Fruit fly (Drosophila melanogaster) whole organism, embryonic: ENCODE measurements around the gene Tnpo-SR.
A peak's percentile ranks its signal among the peaks of the same experiment; 100 is the strongest.

Source experiments
- B-H2 ChIP-seq: fragments of 200-800 bp; sonication (Bioruptor generic); optimal IDR thresholded peaks from 2 replicates; lab custom pipeline; 2018; ENCODE audit warnings: missing biosample characterization, mild to moderate bottlenecking, missing genetic modification characterization
- CG10147 ChIP-seq: fragments of 200-800 bp; sonication (Bioruptor generic); optimal IDR thresholded peaks from 2 replicates; lab custom pipeline; 2019; ENCODE audit warnings: missing biosample characterization, mild to moderate bottlenecking, missing genetic modification characterization, moderate library complexity
- CG10565 ChIP-seq: fragments of 200-800 bp; sonication (Bioruptor generic); optimal IDR thresholded peaks from 3 replicates; lab custom pipeline; 2016; ENCODE audit warnings: missing biosample characterization, mild to moderate bottlenecking, missing genetic modification characterization
- CG11247 ChIP-seq: fragments of 200-800 bp; sonication (Bioruptor generic); IDR thresholded peaks from 2 replicates; pipeline ENCODE4 v1.3.6; 2022; ENCODE audit warnings: missing biosample characterization, missing genetic modification characterization
- CG13424 ChIP-seq: fragments of 200-800 bp; sonication (Bioruptor generic); optimal IDR thresholded peaks from 2 replicates; lab custom pipeline; 2019; ENCODE audit warnings: missing biosample characterization, mild to moderate bottlenecking, missing genetic modification characterization, moderate library complexity
- CG13624 ChIP-seq: fragments of 200-800 bp; sonication (Bioruptor generic); optimal IDR thresholded peaks from 2 replicates; lab custom pipeline; 2016; ENCODE audit warnings: missing biosample characterization, missing genetic modification characterization
- CG1529 ChIP-seq: fragments of 200-800 bp; sonication (Bioruptor generic); optimal IDR thresholded peaks from 3 replicates; lab custom pipeline; 2018; ENCODE audit warnings: missing biosample characterization, missing genetic modification characterization
- CG1792 ChIP-seq: fragments of 200-800 bp; sonication (Bioruptor generic); optimal IDR thresholded peaks from 2 replicates; lab custom pipeline; 2016; ENCODE audit warnings: missing biosample characterization, missing genetic modification characterization
- CG1832 ChIP-seq: fragments of 200-800 bp; sonication (Bioruptor generic); optimal IDR thresholded peaks from 2 replicates; lab custom pipeline; 2017; ENCODE audit warnings: missing biosample characterization, mild to moderate bottlenecking, missing genetic modification characterization, inconsistent platforms
- CG33213 ChIP-seq: fragments of 200-800 bp; sonication (Bioruptor generic); optimal IDR thresholded peaks from 3 replicates; lab custom pipeline; 2016; ENCODE audit warnings: missing biosample characterization, missing genetic modification characterization
- CG3407 ChIP-seq: fragments of 200-800 bp; sonication (Bioruptor generic); optimal IDR thresholded peaks from 2 replicates; lab custom pipeline; 2018; ENCODE audit warnings: missing biosample characterization, mild to moderate bottlenecking, missing genetic modification characterization
- CG3726 ChIP-seq: fragments of 200-800 bp; sonication (Bioruptor generic); IDR thresholded peaks from 3 replicates; pipeline ENCODE4, ENCODE4 v1.3.6; 2022; ENCODE audit warnings: missing biosample characterization, missing genetic modification characterization
- CG4360 ChIP-seq: fragments of 200-800 bp; sonication (Bioruptor generic); IDR thresholded peaks from 2 replicates; pipeline ENCODE4 v1.3.6; 2022; ENCODE audit warnings: missing biosample characterization, missing genetic modification characterization
- CG4820 ChIP-seq: fragments of 200-800 bp; sonication (Bioruptor generic); optimal IDR thresholded peaks from 3 replicates; lab custom pipeline; 2016; ENCODE audit warnings: missing biosample characterization, missing genetic modification characterization
- CG6272 ChIP-seq: fragments of 200-800 bp; sonication (Bioruptor generic); IDR thresholded peaks from 2 replicates; pipeline ENCODE4 v1.3.6; 2022; ENCODE audit warnings: missing biosample characterization, missing genetic modification characterization
- CG6854 ChIP-seq: fragments of 200-800 bp; sonication (Bioruptor generic); optimal IDR thresholded peaks from 3 replicates; lab custom pipeline; 2017; ENCODE audit warnings: missing biosample characterization, mild to moderate bottlenecking, missing genetic modification characterization
- CG8359 ChIP-seq: fragments of 200-800 bp; sonication (Bioruptor generic); optimal IDR thresholded peaks from 2 replicates; lab custom pipeline; 2017; ENCODE audit warnings: missing biosample characterization, mild to moderate bottlenecking, missing genetic modification characterization, borderline replicate concordance
- CG9932 ChIP-seq: fragments of 200-800 bp; sonication (Bioruptor generic); IDR thresholded peaks from 2 replicates; pipeline ENCODE4 v1.3.6; 2022; ENCODE audit warnings: missing biosample characterization, missing genetic modification characterization
- CHES-1-like ChIP-seq: fragments of 200-800 bp; sonication (Bioruptor generic); optimal IDR thresholded peaks from 2 replicates; lab custom pipeline; 2016; ENCODE audit warnings: missing biosample characterization, missing genetic modification characterization
- D19A ChIP-seq: fragments of 200-800 bp; optimal IDR thresholded peaks from 3 replicates; lab custom pipeline; 2019; ENCODE audit warnings: missing biosample characterization, mild to moderate bottlenecking, missing genetic modification characterization, moderate library complexity
- D19B ChIP-seq: fragments of 200-800 bp; sonication (Bioruptor generic); optimal IDR thresholded peaks from 2 replicates; lab custom pipeline; 2017; ENCODE audit warnings: missing biosample characterization, mild to moderate bottlenecking, missing genetic modification characterization
- Ets97D ChIP-seq: fragments of 200-800 bp; sonication (Bioruptor generic); optimal IDR thresholded peaks from 3 replicates; lab custom pipeline; 2016; ENCODE audit warnings: missing biosample characterization, missing genetic modification characterization
- Gug ChIP-seq: fragments of 200-800 bp; sonication (Bioruptor generic); IDR thresholded peaks from 4 replicates; pipeline ENCODE4 v1.3.6; 2022; ENCODE audit warnings: missing biosample characterization, missing genetic modification characterization
- Hey ChIP-seq: fragments of 200-800 bp; sonication (Bioruptor generic); optimal IDR thresholded peaks from 3 replicates; lab custom pipeline; 2018; ENCODE audit warnings: missing biosample characterization, mild to moderate bottlenecking, missing genetic modification characterization
- Hmx ChIP-seq: fragments of 200-800 bp; sonication (Bioruptor generic); optimal IDR thresholded peaks from 2 replicates; lab custom pipeline; 2016; ENCODE audit warnings: missing biosample characterization, missing genetic modification characterization
- Hsf ChIP-seq: fragments of 200-800 bp; sonication (Bioruptor generic); optimal IDR thresholded peaks from 3 replicates; lab custom pipeline; 2016; ENCODE audit warnings: missing biosample characterization, missing genetic modification characterization
- Med ChIP-seq: fragments of 200-800 bp; sonication (Bioruptor generic); peaks from one replicate; lab custom pipeline; 2016; ENCODE audit warnings: missing biosample characterization, missing genetic modification characterization, mild to moderate bottlenecking, inconsistent platforms, moderate library complexity
- Mes4 ChIP-seq: fragments of 200-800 bp; sonication (Bioruptor generic); optimal IDR thresholded peaks from 2 replicates; lab custom pipeline; 2016; ENCODE audit warnings: missing biosample characterization, missing genetic modification characterization
- Scr ChIP-seq: fragments of 200-800 bp; sonication (Bioruptor generic); IDR thresholded peaks from 2 replicates; pipeline ENCODE4 v1.3.6; 2022; ENCODE audit warnings: missing biosample characterization, missing genetic modification characterization; ENCODE audit not compliant: partially characterized antibody
- Side ChIP-seq: fragments of 200-800 bp; sonication (Bioruptor generic); optimal IDR thresholded peaks from 2 replicates; lab custom pipeline; 2016; ENCODE audit warnings: missing biosample characterization, missing genetic modification characterization
- Sox102F ChIP-seq: fragments of 200-800 bp; sonication (Bioruptor generic); optimal IDR thresholded peaks from 2 replicates; lab custom pipeline; 2018; ENCODE audit warnings: missing biosample characterization, mild to moderate bottlenecking, missing genetic modification characterization, moderate library complexity
- Trl ChIP-seq, 3 experiments: fragments of >200 bp in 2 of 3; fragments of 200-800 bp in 1 of 3; sonication (Bioruptor generic) in 1 of 3; optimal IDR thresholded peaks; 2 replicates in 1 of 3; 3 replicates in 2 of 3; lab custom pipeline; 2016 to 2017; ENCODE audit warnings: missing biosample characterization in 1 of 3, missing genetic modification characterization in 1 of 3
- ara ChIP-seq: fragments of 200-800 bp; sonication (Bioruptor generic); IDR thresholded peaks from 2 replicates; pipeline ENCODE4 v1.3.6; 2022; ENCODE audit warnings: missing biosample characterization, missing genetic modification characterization
- bbx ChIP-seq: fragments of 200-800 bp; sonication (Bioruptor generic); IDR thresholded peaks from 2 replicates; pipeline ENCODE4 v1.3.6; 2022; ENCODE audit warnings: missing biosample characterization, missing genetic modification characterization; ENCODE audit not compliant: partially characterized antibody
- crp ChIP-seq, 2 experiments: fragments of 200-800 bp; sonication (Bioruptor generic); optimal IDR thresholded peaks; 2 replicates in 1 of 2; 3 replicates in 1 of 2; lab custom pipeline; 2017; ENCODE audit warnings: missing biosample characterization in 2 of 2, missing genetic modification characterization in 2 of 2, mild to moderate bottlenecking in 1 of 2, moderate library complexity in 1 of 2
- cwo ChIP-seq: fragments of 200-800 bp; sonication (Bioruptor generic); optimal IDR thresholded peaks from 3 replicates; lab custom pipeline; 2017; ENCODE audit warnings: missing biosample characterization, missing genetic modification characterization, mild to moderate bottlenecking, moderate library complexity, missing genetic modification reagents
- dmrt11E ChIP-seq: fragments of 200-800 bp; sonication (Bioruptor generic); optimal IDR thresholded peaks from 3 replicates; lab custom pipeline; 2018; ENCODE audit warnings: missing biosample characterization, mild to moderate bottlenecking, missing genetic modification characterization, moderate library complexity
- ems ChIP-seq: fragments of 200-800 bp; sonication (Bioruptor generic); optimal IDR thresholded peaks from 3 replicates; lab custom pipeline; 2016; ENCODE audit warnings: missing biosample characterization, missing genetic modification characterization
- eve ChIP-seq, 2 experiments: fragments of >200 bp; optimal IDR thresholded peaks; 2 replicates each; lab custom pipeline; 2017; ENCODE audit warnings: missing biosample characterization in 2 of 2, missing genetic modification characterization in 2 of 2
- eyg ChIP-seq: fragments of 200-800 bp; sonication (Bioruptor generic); optimal IDR thresholded peaks from 3 replicates; lab custom pipeline; 2016; ENCODE audit warnings: missing biosample characterization, missing genetic modification characterization
- ftz-f1 ChIP-seq: fragments of 200-800 bp; sonication (Bioruptor generic); optimal IDR thresholded peaks from 2 replicates; lab custom pipeline; 2016; ENCODE audit warnings: missing biosample characterization, missing genetic modification characterization
- gem ChIP-seq: fragments of 200-800 bp; sonication (Bioruptor generic); optimal IDR thresholded peaks from 2 replicates; lab custom pipeline; 2019; ENCODE audit warnings: missing biosample characterization, mild to moderate bottlenecking, missing genetic modification characterization, moderate library complexity
- her ChIP-seq: fragments of 200-800 bp; sonication (Bioruptor generic); optimal IDR thresholded peaks from 2 replicates; lab custom pipeline; 2016; ENCODE audit warnings: missing biosample characterization, missing genetic modification characterization
- hkb ChIP-seq, 2 experiments: fragments of 200-800 bp in 1 of 2; fragments of >200 bp in 1 of 2; sonication (Bioruptor generic) in 1 of 2; IDR thresholded peaks in 1 of 2; optimal IDR thresholded peaks in 1 of 2; 2 replicates each; pipeline versions ENCODE4 v1.3.6 to Lab custom; 2017 to 2022; ENCODE audit warnings: missing biosample characterization in 1 of 2, missing genetic modification characterization in 1 of 2
- phol ChIP-seq: fragments of 200-800 bp; sonication (Bioruptor generic); optimal IDR thresholded peaks from 3 replicates; lab custom pipeline; 2018; ENCODE audit warnings: missing biosample characterization, mild to moderate bottlenecking, missing genetic modification characterization, moderate library complexity
- ranshi ChIP-seq: fragments of 200-800 bp; sonication (Bioruptor generic); IDR thresholded peaks from 2 replicates; pipeline ENCODE4 v1.3.6; 2022; ENCODE audit warnings: missing biosample characterization, missing genetic modification characterization
- so ChIP-seq: fragments of 200-800 bp; sonication (Bioruptor generic); IDR thresholded peaks from 3 replicates; pipeline ENCODE4 v1.3.6; 2022; ENCODE audit warnings: missing biosample characterization, missing genetic modification characterization
- ssp ChIP-seq: fragments of 200-800 bp; sonication (Bioruptor generic); IDR thresholded peaks from 2 replicates; pipeline ENCODE4 v1.3.6; 2022; ENCODE audit warnings: missing biosample characterization, missing genetic modification characterization
- z ChIP-seq: fragments of 200-800 bp; sonication (Bioruptor generic); IDR thresholded peaks from 3 replicates; pipeline ENCODE4 v1.3.6; 2022; ENCODE audit warnings: missing biosample characterization, missing genetic modification characterization

Gene Tnpo-SR

dm6 chr2L:2769476-2770185 is 9.9 kb downstream of the Tnpo-SR start, which contains the start of the genes colt and HINT1 (continued):
- TF ChIP-seq Sox102F (no peak), Side (GFP tag; lab: Kevin White, UChicago) (no peak), CG1832 (GFP tag; lab: Kevin White, UChicago) (no peak), Hsf (GFP tag; lab: Kevin White, UChicago) (no peak), CG11247 (GFP tag; lab: Robert Waterston, UW) (no peak), ranshi (no peak), crp (GFP tag; optimal IDR thresholded peaks at IDR 0.05; lab: Kevin White, UChicago) (peak in 1 of 2 experiments; percentile 54), Mes4 (GFP tag; lab: Kevin White, UChicago) (no peak), bbx (GFP tag; lab: Robert Waterston, UW) (peak; percentile 9; the same call in 1 of the 2 replicates), CG1529 (GFP tag; lab: Kevin White, UChicago) (no peak), dmrt11E (tag; lab: Kevin White, UChicago) (peak; percentile 6), hkb (optimal IDR thresholded peaks at IDR 0.05; lab: Kevin White, UChicago) (no peak), hkb (GFP tag; IDR thresholded peaks at IDR 0.05; lab: Robert Waterston, UW) (no peak), Trl (optimal IDR thresholded peaks at IDR 0.05; lab: Kevin White, UChicago) (no peak), Trl (GFP tag; optimal IDR thresholded peaks at IDR 0.05; lab: Kevin White, UChicago) (no peak), eyg (GFP tag; lab: Kevin White, UChicago) (no peak), CG3726 (GFP tag; lab: Robert Waterston, UW) (no peak), phol (peak; percentile 34), CG3407 (GFP tag; lab: Kevin White, UChicago) (no peak), B-H2 (GFP tag; lab: Kevin White, UChicago) (no peak), Gug (GFP tag; lab: Robert Waterston, UW) (no peak), CHES-1-like (peak; percentile 4), ems (GFP tag; lab: Kevin White, UChicago) (peak; percentile 25), CG10565 (GFP tag; lab: Kevin White, UChicago) (no peak), her (GFP tag; lab: Kevin White, UChicago) (peak; percentile 99), cwo (no peak), CG13424 (tag; lab: Kevin White, UChicago) (peak; percentile 8), CG4360 (GFP tag; lab: Robert Waterston, UW) (no peak), eve (GFP tag; optimal IDR thresholded peaks at IDR 0.05; lab: Kevin White, UChicago) (no peak), Hey (tag; lab: Kevin White, UChicago) (no peak), CG10147 (GFP tag; lab: Kevin White, UChicago) (peak; percentile 1), z (GFP tag; lab: Robert Waterston, UW) (no peak), CG33213 (peak; percentile 53), Scr (GFP tag; lab: Robert Waterston, UW) (peak; percentile 49), CG6272 (GFP tag; lab: Robert Waterston, UW) (no peak), Med (GFP tag; lab: Kevin White, UChicago) (peak; percentile 85), Ets97D (GFP tag; lab: Kevin White, UChicago) (peak; percentile 45), ftz-f1 (no peak), CG1792 (no peak), D19A (tag; lab: Kevin White, UChicago) (peak; percentile 44), gem (tag; lab: Kevin White, UChicago) (no peak), CG6854 (no peak), ssp (no peak), so (GFP tag; lab: Robert Waterston, UW) (no peak), ara (GFP tag; lab: Robert Waterston, UW) (no peak), Hmx (no peak), CG13624 (GFP tag; lab: Kevin White, UChicago) (no peak), CG8359 (GFP tag; lab: Kevin White, UChicago) (no peak), D19B (GFP tag; lab: Kevin White, UChicago) (no peak), CG9932 (GFP tag; lab: Robert Waterston, UW) (peak; percentile 33; the same call in 1 of the 2 replicates), CG4820 (GFP tag; lab: Kevin White, UChicago) (no peak)
